Fruit fly (Drosophila melanogaster): ENCODE results near the gene CG43083.

The CG43083 gene

dm6 chr3L:15616490-15616889, 31.9 kb upstream of the CG43083 start:
- no peak for TF ChIP-seq Lpt (GFP tag; optimal IDR thresholded peaks at IDR 0.05)
- no peak for TF ChIP-seq CG10631 (GFP tag; optimal IDR thresholded peaks at IDR 0.05)
- no peak for TF ChIP-seq CG11902 (GFP tag; optimal IDR thresholded peaks at IDR 0.05)
- TF ChIP-seq salr (GFP tag; optimal IDR thresholded peaks at IDR 0.05), result no peak
- TF ChIP-seq dac (GFP tag; optimal IDR thresholded peaks at IDR 0.05), result no peak
- no peak for TF ChIP-seq CG7368 (GFP tag; optimal IDR thresholded peaks at IDR 0.05)
- TF ChIP-seq CG6163 (GFP tag; IDR thresholded peaks at IDR 0.05), result no peak
- TF ChIP-seq CG16779 (tag; optimal IDR thresholded peaks at IDR 0.05), result no peak
- TF ChIP-seq Sox15 (GFP tag; optimal IDR thresholded peaks at IDR 0.05), result no peak
- no peak for TF ChIP-seq Met (GFP tag; optimal IDR thresholded peaks at IDR 0.05)
- TF ChIP-seq svp (GFP tag), result no peak

DNA sequence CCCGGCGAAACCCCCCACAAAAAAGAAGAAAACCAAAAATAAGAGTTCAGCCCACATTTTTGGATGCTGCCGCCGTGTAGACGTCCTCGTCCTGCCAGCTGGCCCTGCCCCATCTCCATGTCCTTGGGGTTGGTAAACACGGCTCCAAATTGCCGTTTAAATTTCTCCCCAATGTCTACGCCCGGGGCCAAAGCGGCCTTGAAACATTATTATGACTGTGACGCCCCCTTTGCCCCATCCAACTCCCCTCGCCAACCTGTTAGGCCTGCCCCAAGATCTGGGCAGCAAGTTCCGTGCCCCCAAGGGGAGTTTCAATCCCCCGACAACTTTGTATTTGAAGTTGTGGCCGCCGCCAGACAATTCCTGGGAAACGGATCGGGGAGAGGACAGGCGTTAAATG, 31.5 kb upstream of the CG43083 start:
- TF ChIP-seq CG7368 (GFP tag; optimal IDR thresholded peaks at IDR 0.05) (no peak), CG1621 (tag; optimal IDR thresholded peaks at IDR 0.05) (no peak), CG10631 (GFP tag; optimal IDR thresholded peaks at IDR 0.05) (no peak), CG8319 (GFP tag; optimal IDR thresholded peaks at IDR 0.05) (no peak), svp (GFP tag) (no peak), Hr38 (GFP tag; optimal IDR thresholded peaks at IDR 0.05) (no peak), CG3032 (tag; optimal IDR thresholded peaks at IDR 0.05) (no peak), Gug (GFP tag; IDR thresholded peaks at IDR 0.05) (no peak), esn (GFP tag; optimal IDR thresholded peaks at IDR 0.05) (no peak), Met (GFP tag; optimal IDR thresholded peaks at IDR 0.05) (no peak), CG8632 (GFP tag; optimal IDR thresholded peaks at IDR 0.05) (no peak), CG11762 (GFP tag; optimal IDR thresholded peaks at IDR 0.05; ENCODE audit: insufficient read depth) (no peak), pdm3 (GFP tag; optimal IDR thresholded peaks at IDR 0.05) (no peak), CG16779 (tag; optimal IDR thresholded peaks at IDR 0.05) (no peak), CG3919 (GFP tag; optimal IDR thresholded peaks at IDR 0.05) (no peak), Hr4 (GFP tag; optimal IDR thresholded peaks at IDR 0.05) (no peak), CG6808 (GFP tag; optimal IDR thresholded peaks at IDR 0.05) (no peak), Sox102F (GFP tag; optimal IDR thresholded peaks at IDR 0.05) (no peak), Eip75B (GFP tag; optimal IDR thresholded peaks at IDR 0.05) (no peak)

DNA sequence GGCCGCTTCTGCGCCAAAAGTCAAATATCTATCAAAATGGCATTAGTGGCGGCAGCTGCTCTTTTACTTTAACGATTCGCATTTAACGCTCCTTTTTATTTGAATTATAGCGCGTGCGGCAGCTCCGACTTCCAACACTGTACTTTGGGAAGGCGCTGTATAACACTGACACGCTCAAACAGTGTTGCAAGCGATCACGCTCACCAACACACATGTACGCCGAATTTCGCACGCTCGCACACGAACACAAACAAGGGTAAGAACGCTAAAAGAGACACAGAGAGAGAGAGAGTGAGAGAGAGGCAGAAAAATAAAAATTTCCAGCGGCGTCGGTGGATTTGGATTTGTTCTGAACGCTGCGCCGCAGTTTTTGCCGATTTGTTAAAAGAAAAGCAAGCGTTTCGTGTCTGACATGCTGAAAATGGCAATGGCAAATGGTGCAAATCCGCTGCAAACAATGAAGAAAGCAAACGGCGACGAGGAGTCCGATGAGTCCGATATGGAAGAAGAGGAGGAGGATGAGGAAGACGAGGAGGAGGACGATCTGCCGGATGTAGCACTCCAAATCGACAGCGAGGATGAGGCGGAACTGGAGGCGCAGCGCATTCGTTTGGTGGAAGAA, 28.6 kb upstream of the CG43083 start, which contains the start of gene Phs:
Gene Phs (plus strand): TSS at position 276 of the 622 bp plus-strand sequence.
- peak; percentile 59 for TF ChIP-seq CG8319 (GFP tag; optimal IDR thresholded peaks at IDR 0.05)
- TF ChIP-seq fd85E (GFP tag; optimal IDR thresholded peaks at IDR 0.05), result peak; percentile 65
- peak; percentile 85 for TF ChIP-seq svp (GFP tag)
- TF ChIP-seq lz (GFP tag; optimal IDR thresholded peaks at IDR 0.05), result peak; percentile 86
- TF ChIP-seq CG8632 (GFP tag; optimal IDR thresholded peaks at IDR 0.05), result peak; percentile 15
- TF ChIP-seq salr (GFP tag; optimal IDR thresholded peaks at IDR 0.05), result peak; percentile 6 to 51
- peak; percentile 66 for TF ChIP-seq net (GFP tag; optimal IDR thresholded peaks at IDR 0.05)
- peak; percentile 72 for TF ChIP-seq OdsH (GFP tag; optimal IDR thresholded peaks at IDR 0.05)
- TF ChIP-seq CG6808 (GFP tag; optimal IDR thresholded peaks at IDR 0.05), result peak; percentile 41
- peak; percentile 58 for TF ChIP-seq Smox (GFP tag; optimal IDR thresholded peaks at IDR 0.05)
- TF ChIP-seq Hr38 (GFP tag; optimal IDR thresholded peaks at IDR 0.05), result no peak
- TF ChIP-seq Eip75B (GFP tag; optimal IDR thresholded peaks at IDR 0.05), result peak; percentile 70
- TF ChIP-seq CG8119 (GFP tag; IDR thresholded peaks at IDR 0.05), result no peak
- peak; percentile 63 for TF ChIP-seq CG11902 (GFP tag; optimal IDR thresholded peaks at IDR 0.05)
- TF ChIP-seq CG6854 (GFP tag; optimal IDR thresholded peaks at IDR 0.05), result peak; percentile 45
- peak; percentile 50 for TF ChIP-seq Blimp-1 (GFP tag; optimal IDR thresholded peaks at IDR 0.05)
- peak; percentile 29 for TF ChIP-seq CG16779 (tag; optimal IDR thresholded peaks at IDR 0.05)
- peak; percentile 67 for TF ChIP-seq CG10631 (GFP tag; optimal IDR thresholded peaks at IDR 0.05)
- TF ChIP-seq Hr4 (GFP tag; optimal IDR thresholded peaks at IDR 0.05), result peak; percentile 28
- peak; percentile 90 for TF ChIP-seq CG3919 (GFP tag; optimal IDR thresholded peaks at IDR 0.05)
- TF ChIP-seq eg (GFP tag; IDR thresholded peaks at IDR 0.05), result peak; percentile 69
- peak; percentile 85 for TF ChIP-seq Eip78C (GFP tag)
- no peak for TF ChIP-seq CG4318 (GFP tag; optimal IDR thresholded peaks at IDR 0.05)
- TF ChIP-seq dac (GFP tag; optimal IDR thresholded peaks at IDR 0.05), result peak; percentile 41
- TF ChIP-seq spab (GFP tag; optimal IDR thresholded peaks at IDR 0.05), result peak; percentile 15
- TF ChIP-seq pdm3 (GFP tag; optimal IDR thresholded peaks at IDR 0.05), result peak; percentile 74
- TF ChIP-seq CG7368 (GFP tag; optimal IDR thresholded peaks at IDR 0.05), result peak; percentile 69
- TF ChIP-seq CG6276 (GFP tag; optimal IDR thresholded peaks at IDR 0.05), result no peak
- peak; percentile 63 for TF ChIP-seq Ets21C (GFP tag; optimal IDR thresholded peaks at IDR 0.05)
- peak; percentile 34 to 64 for TF ChIP-seq ss (GFP tag; optimal IDR thresholded peaks at IDR 0.05)
- peak; percentile 16 for TF ChIP-seq CG9139 (GFP tag; optimal IDR thresholded peaks at IDR 0.05)
- TF ChIP-seq achi (GFP tag; optimal IDR thresholded peaks at IDR 0.05), result peak; percentile 68
- peak; percentile 88 for TF ChIP-seq CG31627 (GFP tag; optimal IDR thresholded peaks at IDR 0.05)
- peak; percentile 81 for TF ChIP-seq vri (GFP tag; optimal IDR thresholded peaks at IDR 0.05)
- peak; percentile 33; the same call in 1 of the 2 replicates for TF ChIP-seq Gug (GFP tag; IDR thresholded peaks at IDR 0.05)
- peak; percentile 82 for TF ChIP-seq esn (GFP tag; optimal IDR thresholded peaks at IDR 0.05)
- peak; percentile 42 for TF ChIP-seq CG3032 (tag; optimal IDR thresholded peaks at IDR 0.05)
